Worm (Caenorhabditis elegans) whole organism, L4 larva: ENCODE results near the gene C50D2.2.
A peak's percentile ranks its signal among the peaks of the same experiment; 100 is the strongest.

Source experiments
- D1046.2 ChIP-seq: fragments of 200-800 bp; sonication (Bioruptor generic); IDR thresholded peaks from 2 replicates; pipeline ENCODE4 v1.3.6; 2022; ENCODE audit warnings: missing genetic modification characterization, missing compliant biosample characterization
- R02D3.7 ChIP-seq: fragments of 150-350 bp; sonication (generic microtip); optimal IDR thresholded peaks from 3 replicates; lab custom pipeline; 2014; ENCODE audit warnings: missing biosample characterization, missing genetic modification characterization
- T20F7.1 ChIP-seq: fragments of 200-800 bp; sonication (Bioruptor generic); optimal IDR thresholded peaks from 2 replicates; lab custom pipeline; 2018; ENCODE audit warnings: mild to moderate bottlenecking, missing genetic modification characterization, missing compliant biosample characterization
- Y105C5A.15 ChIP-seq: fragments of 200-800 bp; sonication (Bioruptor generic); IDR thresholded peaks from 2 replicates; pipeline ENCODE4 v1.3.6; 2022; ENCODE audit warnings: missing genetic modification characterization, missing compliant biosample characterization
- Y5F2A.4 ChIP-seq: fragments of 200-800 bp; sonication (Bioruptor generic); optimal IDR thresholded peaks from 2 replicates; lab custom pipeline; 2018; ENCODE audit warnings: mild to moderate bottlenecking, missing genetic modification characterization, missing compliant biosample characterization
- Y75B8A.6 ChIP-seq: fragments of 200-800 bp; sonication (Bioruptor generic); IDR thresholded peaks from 2 replicates; pipeline ENCODE4 v1.3.6; 2022; ENCODE audit warnings: missing genetic modification reagents, missing genetic modification characterization, missing compliant biosample characterization
- ZK337.2 ChIP-seq: fragments of 200-800 bp; sonication (Bioruptor generic); IDR thresholded peaks from 2 replicates; pipeline ENCODE4 v1.3.6; 2022; ENCODE audit warnings: missing genetic modification reagents, missing genetic modification characterization, missing compliant biosample characterization
- aha-1 ChIP-seq: fragments of 150-350 bp; peaks from one replicate; lab custom pipeline; 2014; ENCODE audit warnings: missing biosample characterization, missing genetic modification characterization
- ama-1 ChIP-seq: fragments of 150-350 bp; optimal IDR thresholded peaks from 2 replicates; lab custom pipeline; 2014; ENCODE audit warnings: inconsistent platforms, mixed read lengths
- arid-1 ChIP-seq: fragments of 200-800 bp; sonication (Bioruptor generic); conservative IDR thresholded peaks from 2 replicates; pipeline ENCODE4 v1.3.6; 2022; ENCODE audit warnings: missing genetic modification reagents, missing genetic modification characterization, missing compliant biosample characterization
- ceh-44 ChIP-seq: fragments of 200-800 bp; sonication (Bioruptor generic); IDR thresholded peaks from 2 replicates; pipeline ENCODE4 v1.3.6; 2022; ENCODE audit warnings: missing genetic modification reagents, missing genetic modification characterization, missing compliant biosample characterization
- cey-2 ChIP-seq: sonication (generic microtip); optimal IDR thresholded peaks from 3 replicates; lab custom pipeline; 2017; ENCODE audit warnings: missing genetic modification characterization, mild to moderate bottlenecking, missing compliant biosample characterization, antibody characterized with exemption, borderline replicate concordance; ENCODE audit not compliant: insufficient read depth
- daf-16 ChIP-seq, 3 experiments: sonication (generic microtip); optimal IDR thresholded peaks; 2 replicates each; lab custom pipeline; 2016 to 2017; ENCODE audit warnings: missing genetic modification characterization in 3 of 3, missing genetic modification reagents in 3 of 3, mild to moderate bottlenecking in 2 of 3, missing compliant biosample characterization in 2 of 3, missing biosample characterization in 1 of 3, moderate library complexity in 1 of 3
- daf-19 ChIP-seq: fragments of 200-800 bp; sonication (Bioruptor generic); conservative IDR thresholded peaks from 2 replicates; pipeline ENCODE4 v1.3.6; 2022; ENCODE audit warnings: missing genetic modification characterization, missing compliant biosample characterization
- daf-8 ChIP-seq: fragments of 200-800 bp; sonication (Bioruptor generic); IDR thresholded peaks from 2 replicates; pipeline ENCODE4 v1.3.6; 2022; ENCODE audit warnings: missing genetic modification characterization, missing compliant biosample characterization
- dmd-6 ChIP-seq: fragments of 200-800 bp; sonication (Bioruptor generic); IDR thresholded peaks from 2 replicates; pipeline ENCODE4 v1.3.6; 2022; ENCODE audit warnings: missing genetic modification reagents, missing genetic modification characterization, missing compliant biosample characterization
- dpl-1 ChIP-seq: fragments of 150-350 bp; optimal IDR thresholded peaks from 2 replicates; lab custom pipeline; 2014; ENCODE audit warnings: missing biosample characterization, missing genetic modification reagents, missing genetic modification characterization
- egl-43 ChIP-seq: fragments of 200-800 bp; sonication (Bioruptor generic); IDR thresholded peaks from 2 replicates; pipeline ENCODE4 v1.3.6; 2022; ENCODE audit warnings: missing genetic modification reagents, missing genetic modification characterization, missing compliant biosample characterization
- gei-8 ChIP-seq: fragments of 200-800 bp; sonication (Bioruptor generic); optimal IDR thresholded peaks from 2 replicates; lab custom pipeline; 2018; ENCODE audit warnings: mild to moderate bottlenecking, missing genetic modification characterization, missing compliant biosample characterization
- hif-1 ChIP-seq, 2 experiments: sonication (generic microtip); optimal IDR thresholded peaks; 2 replicates each; lab custom pipeline; 2016 to 2017; ENCODE audit warnings: missing compliant biosample characterization in 2 of 2, missing genetic modification characterization in 2 of 2, missing genetic modification reagents in 2 of 2, missing genotype in 2 of 2, mild to moderate bottlenecking in 1 of 2
- hlh-30 ChIP-seq: sonication (generic microtip); optimal IDR thresholded peaks from 2 replicates; lab custom pipeline; 2017; ENCODE audit warnings: antibody characterized with exemption, mild to moderate bottlenecking, missing genetic modification characterization, missing compliant biosample characterization; ENCODE audit not compliant: insufficient read depth
- lin-1 ChIP-seq: fragments of 200-800 bp; sonication (Bioruptor generic); IDR thresholded peaks from 2 replicates; pipeline ENCODE4 v1.3.6; 2022; ENCODE audit warnings: missing genetic modification reagents, missing genetic modification characterization, missing compliant biosample characterization
- lin-15B ChIP-seq: fragments of 150-350 bp; sonication (generic microtip); optimal IDR thresholded peaks from 3 replicates; lab custom pipeline; 2014; ENCODE audit warnings: missing biosample characterization, missing genetic modification characterization
- madf-5 ChIP-seq, 2 experiments: fragments of 200-800 bp; sonication (Bioruptor generic); IDR thresholded peaks; 2 replicates each; pipeline ENCODE4 v1.3.6; 2022; ENCODE audit warnings: missing compliant biosample characterization in 2 of 2, missing genetic modification characterization in 2 of 2
- mes-2 ChIP-seq: sonication (generic microtip); optimal IDR thresholded peaks from 2 replicates; lab custom pipeline; 2016; ENCODE audit warnings: missing genotype, mild to moderate bottlenecking, missing genetic modification characterization, missing compliant biosample characterization; ENCODE audit not compliant: poor library complexity, severe bottlenecking
- nhr-102 ChIP-seq: sonication (generic microtip); optimal IDR thresholded peaks from 2 replicates; lab custom pipeline; 2016; ENCODE audit warnings: mild to moderate bottlenecking, missing genetic modification characterization, moderate library complexity, missing compliant biosample characterization
- nhr-11 ChIP-seq: fragments of 150-350 bp; optimal IDR thresholded peaks from 2 replicates; lab custom pipeline; 2014; ENCODE audit warnings: missing biosample characterization, missing genetic modification characterization
- nhr-25 ChIP-seq: sonication (generic microtip); optimal IDR thresholded peaks from 2 replicates; lab custom pipeline; 2017; ENCODE audit warnings: missing genetic modification characterization, mild to moderate bottlenecking, missing compliant biosample characterization, antibody characterized with exemption, moderate library complexity, borderline replicate concordance; ENCODE audit not compliant: insufficient read depth
- nhr-28 ChIP-seq: fragments of 150-350 bp; optimal IDR thresholded peaks from 2 replicates; lab custom pipeline; 2014; ENCODE audit warnings: missing biosample characterization, missing genetic modification characterization
- nhr-48 ChIP-seq: sonication (generic microtip); optimal IDR thresholded peaks from 2 replicates; lab custom pipeline; 2016; ENCODE audit warnings: mild to moderate bottlenecking, missing genetic modification characterization, missing compliant biosample characterization
- nhr-77 ChIP-seq: fragments of 150-350 bp; optimal IDR thresholded peaks from 2 replicates; lab custom pipeline; 2014; ENCODE audit warnings: missing biosample characterization, missing genetic modification characterization
- pha-4 ChIP-seq, 2 experiments: fragments of 150-350 bp in 1 of 2; fragments of 200-800 bp in 1 of 2; sonication (Bioruptor generic) in 1 of 2; IDR thresholded peaks in 1 of 2; optimal IDR thresholded peaks in 1 of 2; 2 replicates each; pipeline versions ENCODE4 v1.3.6 to Lab custom; 2014 to 2022; ENCODE audit warnings: missing genetic modification characterization in 2 of 2, missing genetic modification reagents in 2 of 2, missing biosample characterization in 1 of 2, missing compliant biosample characterization in 1 of 2
- pqm-1 ChIP-seq: sonication (generic microtip); optimal IDR thresholded peaks from 2 replicates; lab custom pipeline; 2017; ENCODE audit warnings: missing biosample characterization, missing genetic modification characterization
- sdz-12 ChIP-seq: fragments of 200-800 bp; sonication (Bioruptor generic); optimal IDR thresholded peaks from 2 replicates; lab custom pipeline; 2018; ENCODE audit warnings: mild to moderate bottlenecking, missing genetic modification characterization, missing compliant biosample characterization
- skn-1 ChIP-seq: fragments of 150-350 bp; optimal IDR thresholded peaks from 2 replicates; lab custom pipeline; 2014; ENCODE audit warnings: missing biosample characterization, missing genetic modification characterization
- unc-130 ChIP-seq: sonication (generic microtip); optimal IDR thresholded peaks from 2 replicates; lab custom pipeline; 2016; ENCODE audit warnings: missing genetic modification reagents, missing genetic modification characterization, missing compliant biosample characterization
- unc-39 ChIP-seq: sonication (generic microtip); optimal IDR thresholded peaks from 2 replicates; lab custom pipeline; 2017; ENCODE audit warnings: missing biosample characterization, missing genetic modification characterization
- unc-62 ChIP-seq, 3 experiments: fragments of 150-350 bp in 1 of 3; sonication (generic microtip); optimal IDR thresholded peaks in 2 of 3; peaks in 1 of 3; 1 replicate in 1 of 3; 2 replicates in 2 of 3; lab custom pipeline; 2014 to 2017; ENCODE audit warnings: missing biosample characterization in 3 of 3, missing genetic modification characterization in 3 of 3, missing genetic modification reagents in 3 of 3, missing genotype in 1 of 3
- zag-1 ChIP-seq: fragments of 150-350 bp; optimal IDR thresholded peaks from 2 replicates; lab custom pipeline; 2014; ENCODE audit warnings: missing biosample characterization, missing genetic modification characterization
- zfp-2 ChIP-seq: sonication (generic microtip); optimal IDR thresholded peaks from 2 replicates; lab custom pipeline; 2016; ENCODE audit warnings: mild to moderate bottlenecking, missing genetic modification characterization, missing compliant biosample characterization
- zfp-3 ChIP-seq: fragments of 200-800 bp; sonication (Bioruptor generic); conservative IDR thresholded peaks from 2 replicates; pipeline ENCODE4 v1.3.6; 2022; ENCODE audit warnings: missing genetic modification reagents, missing genetic modification characterization, missing compliant biosample characterization
- zip-11 ChIP-seq: fragments of 200-800 bp; sonication (Bioruptor generic); IDR thresholded peaks from 2 replicates; pipeline ENCODE4 v1.3.6; 2022; ENCODE audit warnings: missing genetic modification characterization, missing compliant biosample characterization

The C50D2.2 gene

ce11 chrII:146933-147332, 38.0 kb downstream of the C50D2.2 start, which contains the start of gene T25D3.4:
Gene T25D3.4, plus strand, starts transcription at chrII:147233.
- TF ChIP-seq hif-1 (tag; optimal IDR thresholded peaks at IDR 0.05; lab: Kevin White, UChicago): peak in 1 of 2 experiments; percentile 43
- no peak for TF ChIP-seq daf-8 (GFP tag; lab: Robert Waterston, UW)
- peak; percentile 29 for TF ChIP-seq aha-1 (tag; lab: Kevin White, UChicago)
- TF ChIP-seq nhr-25 (tag; lab: Kevin White, UChicago): no peak
- no peak for TF ChIP-seq ZK337.2 (GFP tag; lab: Robert Waterston, UW)
- no peak for TF ChIP-seq lin-15B (tag; lab: Kevin White, UChicago)

ce11 chrII:151495-151894, 42.5 kb downstream of the C50D2.2 start:
- TF ChIP-seq unc-62 (GFP tag; optimal IDR thresholded peaks at IDR 0.05 in 1 of 2; lab: Kevin White, UChicago) (peak in 1 of 2 experiments; percentile 95), unc-62 (tag; optimal IDR thresholded peaks at IDR 0.05; lab: Kevin White, UChicago) (no peak), hlh-30 (tag; lab: Kevin White, UChicago) (no peak)

- TF ChIP-seq aha-1 (tag; lab: Kevin White, UChicago) (peak; percentile 12), Y5F2A.4 (GFP tag; lab: Kevin White, UChicago) (no peak)
- TF ChIP-seq, all 104 proteins: peak for 1
Observed at ce11 chrII:152283-152682, 43.3 kb downstream of the C50D2.2 start, which contains the start of gene T25D3.3. Gene T25D3.3, plus strand, starts transcription at chrII:152583.

- TF ChIP-seq ceh-44 (GFP tag; lab: Robert Waterston, UW) (no peak), daf-19 (GFP tag; lab: Robert Waterston, UW) (no peak), gei-8 (GFP tag; lab: Kevin White, UChicago) (no peak), mes-2 (tag; lab: Kevin White, UChicago) (peak; percentile 94), unc-39 (tag; lab: Kevin White, UChicago) (no peak), daf-16 (GFP tag; optimal IDR thresholded peaks at IDR 0.05; lab: Kevin White, UChicago) (peak; percentile 19 to 35), daf-16 (tag; optimal IDR thresholded peaks at IDR 0.05; lab: Kevin White, UChicago) (peak; percentile 48), zip-11 (GFP tag; lab: Robert Waterston, UW) (no peak), zag-1 (tag; lab: Kevin White, UChicago) (no peak), Y75B8A.6 (GFP tag; lab: Robert Waterston, UW) (no peak), egl-43 (GFP tag; lab: Robert Waterston, UW) (peak; percentile 70), R02D3.7 (no peak), zfp-3 (GFP tag; lab: Robert Waterston, UW) (peak; percentile 57), nhr-48 (peak; percentile 47), T20F7.1 (peak; percentile 88), ama-1 (lab: Kevin White, UChicago) (peak; percentile 54), sdz-12 (GFP tag; lab: Kevin White, UChicago) (no peak), pqm-1 (tag; lab: Kevin White, UChicago) (no peak), skn-1 (tag; lab: Kevin White, UChicago) (no peak), nhr-28 (tag; lab: Kevin White, UChicago) (peak; percentile 72), dpl-1 (GFP tag; lab: Kevin White, UChicago) (peak; percentile 97), lin-15B (tag; lab: Kevin White, UChicago) (peak; percentile 87), nhr-77 (tag; lab: Kevin White, UChicago) (peak; percentile 66), dmd-6 (GFP tag; lab: Robert Waterston, UW) (peak; percentile 80), Y105C5A.15 (GFP tag; lab: Robert Waterston, UW) (no peak), unc-130 (GFP tag; lab: Kevin White, UChicago) (peak; percentile 33), lin-1 (GFP tag; lab: Robert Waterston, UW) (no peak; the same call in 1 of the 2 replicates), D1046.2 (GFP tag; lab: Robert Waterston, UW) (no peak), nhr-102 (tag; lab: Kevin White, UChicago) (peak; percentile 74), pha-4 (GFP tag; IDR thresholded peaks at IDR 0.05; lab: Robert Waterston, UW) (peak; percentile 80; the same call in 1 of the 2 replicates), pha-4 (tag; optimal IDR thresholded peaks at IDR 0.05; lab: Kevin White, UChicago) (peak; percentile 97), nhr-25 (tag; lab: Kevin White, UChicago) (peak; percentile 36), zfp-2 (tag; lab: Kevin White, UChicago) (peak; percentile 39), arid-1 (GFP tag; lab: Robert Waterston, UW) (peak; percentile 78), madf-5 (GFP tag; IDR thresholded peaks at IDR 0.05; lab: Robert Waterston, UW) (no peak), cey-2 (tag; lab: Kevin White, UChicago) (no peak), nhr-11 (peak; percentile 86)
Observed at ce11 chrII:155904-156303, 46.9 kb downstream of the C50D2.2 start, which contains the start of gene mrpl-28. Gene mrpl-28, minus strand, starts transcription at chrII:156009.
